Fruit fly (Drosophila melanogaster): ENCODE data around the gene Irk3.
A peak's percentile ranks its signal among the peaks of the same experiment; 100 is the strongest.

The Irk3 gene

DNA sequence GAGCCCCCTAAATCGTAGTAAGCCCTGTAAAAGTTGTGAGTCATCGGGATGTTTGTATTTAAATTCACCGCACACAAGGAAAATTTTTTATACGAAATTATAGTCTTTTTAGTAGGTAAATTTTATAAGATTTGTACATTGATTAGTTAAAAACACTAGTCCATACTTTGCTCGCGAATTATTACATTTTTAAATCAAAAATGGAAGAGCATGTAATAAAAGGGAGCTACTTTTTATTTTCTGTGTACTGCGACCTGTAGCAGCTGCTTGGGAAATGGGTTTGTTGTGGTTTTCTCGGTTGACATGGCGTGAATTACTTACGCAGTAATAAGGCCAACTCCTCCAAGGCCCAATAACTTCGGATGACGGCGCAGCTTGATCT is 18.8 kb downstream of the Irk3 start (continued):
- TF ChIP-seq gt (GFP tag; IDR thresholded peaks at IDR 0.05) = no peak
- no peak for TF ChIP-seq CG8290 (GFP tag; optimal IDR thresholded peaks at IDR 0.05)
- no peak for TF ChIP-seq CG8290 (tag; optimal IDR thresholded peaks at IDR 0.05)
- peak; percentile 49; the same call in 1 of the 2 replicates for TF ChIP-seq Oaz (GFP tag; IDR thresholded peaks at IDR 0.05)
- peak; percentile 32 for TF ChIP-seq CG8388 (GFP tag; optimal IDR thresholded peaks at IDR 0.05)
- TF ChIP-seq onecut (GFP tag; IDR thresholded peaks at IDR 0.05) = no peak
- TF ChIP-seq Hr78 (GFP tag; optimal IDR thresholded peaks at IDR 0.05) = no peak
- TF ChIP-seq CG4404 (GFP tag; IDR thresholded peaks at IDR 0.05) = no peak
- peak; percentile 10 for TF ChIP-seq CG17359 (tag; optimal IDR thresholded peaks at IDR 0.05)
- TF ChIP-seq Hr51 (GFP tag; optimal IDR thresholded peaks at IDR 0.05) = peak in 1 of 2 experiments; percentile 50
- peak; percentile 18; the same call in 1 of the 2 replicates for TF ChIP-seq Drgx (GFP tag; IDR thresholded peaks at IDR 0.05)
- peak; percentile 35; the same call in 1 of the 2 replicates for TF ChIP-seq CG14441 (GFP tag; IDR thresholded peaks at IDR 0.05)
- no peak for TF ChIP-seq Hmx (GFP tag; optimal IDR thresholded peaks at IDR 0.05)
- peak; percentile 19 for TF ChIP-seq lab (GFP tag; optimal IDR thresholded peaks at IDR 0.05)
- peak; percentile 24 for TF ChIP-seq NC2β (GFP tag; optimal IDR thresholded peaks at IDR 0.05)
- no peak for TF ChIP-seq CG6272 (GFP tag; IDR thresholded peaks at IDR 0.05)
- TF ChIP-seq CG10274 (GFP tag; optimal IDR thresholded peaks at IDR 0.05) = no peak
- TF ChIP-seq sob (GFP tag; IDR thresholded peaks at IDR 0.05) = peak; percentile 35
- no peak for TF ChIP-seq CG17186 (GFP tag; optimal IDR thresholded peaks at IDR 0.05)
- TF ChIP-seq mam (GFP tag; optimal IDR thresholded peaks at IDR 0.05) = peak; percentile 6
- TF ChIP-seq seq (GFP tag; IDR thresholded peaks at IDR 0.05) = no peak
- TF ChIP-seq Atf6 (GFP tag; IDR thresholded peaks at IDR 0.05) = peak; percentile 56
- peak in 1 of 2 experiments; percentile 68 for TF ChIP-seq bsh (GFP tag; optimal IDR thresholded peaks at IDR 0.05)
- no peak for TF ChIP-seq hkb (optimal IDR thresholded peaks at IDR 0.05)
- TF ChIP-seq hkb (GFP tag; IDR thresholded peaks at IDR 0.05) = peak; percentile 63
- peak; percentile 37; the same call in 1 of the 2 replicates for TF ChIP-seq CG14014 (GFP tag; IDR thresholded peaks at IDR 0.05)
- no peak for TF ChIP-seq z (GFP tag; IDR thresholded peaks at IDR 0.05)
- TF ChIP-seq Lpt (GFP tag; optimal IDR thresholded peaks at IDR 0.05) = no peak
- TF ChIP-seq Elba2 (GFP tag; optimal IDR thresholded peaks at IDR 0.05) = no peak
- no peak for TF ChIP-seq CkIIα-i1 (GFP tag; IDR thresholded peaks at IDR 0.05)
- TF ChIP-seq lmd (GFP tag; IDR thresholded peaks at IDR 0.05) = 0 out of 2 replicates have a peak, but pooled peaks have one; percentile 36
- no peak for TF ChIP-seq CG43689 (GFP tag; IDR thresholded peaks at IDR 0.05)
- peak; percentile 36; the same call in 1 of the 2 replicates for TF ChIP-seq sisA (GFP tag; IDR thresholded peaks at IDR 0.05)
- no peak for TF ChIP-seq CG9437 (GFP tag; optimal IDR thresholded peaks at IDR 0.05)
- no peak for TF ChIP-seq CG17802 (tag; optimal IDR thresholded peaks at IDR 0.05)
- TF ChIP-seq bab2 (GFP tag; optimal IDR thresholded peaks at IDR 0.05) = peak; percentile 6
- TF ChIP-seq fd3F (GFP tag; optimal IDR thresholded peaks at IDR 0.05) = peak; percentile 3
- no peak for TF ChIP-seq gro (GFP tag; optimal IDR thresholded peaks at IDR 0.05)
- TF ChIP-seq ind (GFP tag; optimal IDR thresholded peaks at IDR 0.05) = peak; percentile 22
- peak; percentile 48 for TF ChIP-seq az2 (GFP tag; optimal IDR thresholded peaks at IDR 0.05)
- peak; percentile 34; the same call in 1 of the 2 replicates for TF ChIP-seq ttk (GFP tag; IDR thresholded peaks at IDR 0.05)
- peak; percentile 29; the same call in 1 of the 2 replicates for TF ChIP-seq CG9932 (GFP tag; IDR thresholded peaks at IDR 0.05)
- TF ChIP-seq Ssrp (tag; optimal IDR thresholded peaks at IDR 0.05) = peak; percentile 22
- TF ChIP-seq dimm (GFP tag; IDR thresholded peaks at IDR 0.05) = no peak
- no peak for TF ChIP-seq BEAF-32 (GFP tag; optimal IDR thresholded peaks at IDR 0.05)
- TF ChIP-seq mld (GFP tag; IDR thresholded peaks at IDR 0.05; ENCODE audit: partially characterized antibody) = no peak
- TF ChIP-seq CG17385 (GFP tag; optimal IDR thresholded peaks at IDR 0.05) = peak; percentile 18
- no peak for TF ChIP-seq MBD-R2 (GFP tag; IDR thresholded peaks at IDR 0.05)
- no peak for TF ChIP-seq CG3995 (GFP tag; optimal IDR thresholded peaks at IDR 0.05)
- peak; percentile 72 for TF ChIP-seq unpg (GFP tag; optimal IDR thresholded peaks at IDR 0.05)
- TF ChIP-seq ara (GFP tag; IDR thresholded peaks at IDR 0.05) = peak; percentile 33; the same call in 1 of the 2 replicates
- TF ChIP-seq Aef1 (GFP tag; IDR thresholded peaks at IDR 0.05) = peak; percentile 39; the same call in 2 of the 3 replicates

Measured in whole organism, embryonic.